Worm (Caenorhabditis elegans) whole organism, midembryonic: Measurements from ENCODE around the gene lsm-1.
A peak's percentile ranks its signal among the peaks of the same experiment; 100 is the strongest.

ENCODE experiments used
- T22C8.4 ChIP-seq: fragments of 200-800 bp; sonication (Bioruptor generic); IDR thresholded peaks from 2 replicates; pipeline ENCODE4 v1.3.6; 2022; ENCODE audit warnings: missing genetic modification characterization, missing compliant biosample characterization
- cog-1 ChIP-seq: sonication (generic microtip); optimal IDR thresholded peaks from 2 replicates; lab custom pipeline; 2016; ENCODE audit warnings: missing genetic modification characterization, missing compliant biosample characterization
- flt-1 ChIP-seq: fragments of 200-800 bp; sonication (Bioruptor generic); IDR thresholded peaks from 2 replicates; pipeline ENCODE4 v1.3.6; 2022; ENCODE audit warnings: missing genetic modification characterization, missing compliant biosample characterization
- klf-2 ChIP-seq: fragments of 200-800 bp; sonication (Bioruptor generic); conservative IDR thresholded peaks from 2 replicates; pipeline ENCODE4 v1.3.6; 2022; ENCODE audit warnings: missing genetic modification reagents, missing genetic modification characterization, missing compliant biosample characterization
- med-1 ChIP-seq: sonication (generic microtip); optimal IDR thresholded peaks from 2 replicates; lab custom pipeline; 2017; ENCODE audit warnings: missing genetic modification characterization, mild to moderate bottlenecking, missing compliant biosample characterization, antibody characterized with exemption, missing genetic modification reagents; ENCODE audit not compliant: insufficient read depth
- ref-1 ChIP-seq: fragments of 200-800 bp; sonication (Bioruptor generic); conservative IDR thresholded peaks from 2 replicates; pipeline ENCODE4 v1.3.6; 2022; ENCODE audit warnings: missing genetic modification reagents, missing genetic modification characterization, missing compliant biosample characterization
- tab-1 ChIP-seq: fragments of 200-800 bp; sonication (Bioruptor generic); IDR thresholded peaks from 2 replicates; pipeline ENCODE4 v1.3.6; 2022; ENCODE audit warnings: missing genetic modification characterization, missing compliant biosample characterization
- ztf-23 ChIP-seq: fragments of 200-800 bp; sonication (Bioruptor generic); IDR thresholded peaks from 2 replicates; pipeline ENCODE4 v1.3.6; 2022; ENCODE audit warnings: missing genetic modification reagents, missing genetic modification characterization, missing compliant biosample characterization
- ztf-29 ChIP-seq: fragments of 200-800 bp; sonication (Bioruptor generic); IDR thresholded peaks from 2 replicates; pipeline ENCODE4 v1.3.6; 2022; ENCODE audit warnings: missing genetic modification reagents, missing genetic modification characterization, missing compliant biosample characterization

Gene lsm-1

ce11 chrII:11142571-11142970, 15.8 kb downstream of the lsm-1 start, which contains the start of gene arrd-6:
Gene arrd-6, plus strand, starts transcription at chrII:11142739.
- TF ChIP-seq cog-1 (tag; lab: Kevin White, UChicago) (no peak), ztf-23 (GFP tag; lab: Robert Waterston, UW) (no peak)

DNA sequence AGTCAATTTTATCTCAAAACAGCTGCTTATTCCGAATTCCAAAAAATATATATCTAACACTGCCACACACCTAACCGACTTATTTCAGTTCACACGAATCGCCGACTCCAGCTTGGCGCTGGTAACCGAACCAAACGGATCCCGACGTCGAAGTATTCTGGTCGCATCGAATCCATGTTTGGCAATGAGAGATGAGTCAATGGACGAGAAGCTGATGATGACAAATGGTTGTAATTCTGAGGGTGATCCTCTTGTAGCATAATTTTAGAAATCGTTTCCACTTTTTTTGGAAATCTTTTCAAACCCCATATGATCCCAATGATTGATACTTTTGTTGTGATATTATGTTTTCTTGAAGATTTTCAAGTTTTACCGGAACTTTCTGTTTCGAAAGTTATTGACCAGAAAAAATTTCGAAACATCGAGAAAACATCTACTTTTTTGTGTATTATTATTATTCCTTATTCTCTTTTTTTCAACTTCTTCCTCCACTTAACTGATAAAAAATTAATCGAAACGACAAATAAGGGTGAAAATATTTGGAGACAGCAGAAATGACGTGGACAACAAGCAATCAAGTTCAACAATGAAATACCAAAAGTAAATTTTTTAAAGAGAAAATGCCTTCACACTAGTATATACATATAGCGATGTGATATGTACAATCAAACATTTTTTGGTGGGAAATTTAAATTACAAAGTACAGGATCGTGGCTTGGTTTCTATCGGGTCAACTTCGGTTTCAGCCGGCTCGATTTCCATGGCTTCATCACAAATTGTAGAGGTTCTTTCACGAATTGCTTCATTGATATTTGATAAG, 23.3 kb downstream of the lsm-1 start:
- no peak for TF ChIP-seq med-1 (GFP tag; lab: Kevin White, UChicago)
- no peak for TF ChIP-seq tab-1 (GFP tag; lab: Robert Waterston, UW)
- no peak for TF ChIP-seq T22C8.4
- no peak for TF ChIP-seq flt-1 (GFP tag; lab: Robert Waterston, UW)
- TF ChIP-seq cog-1 (tag; lab: Kevin White, UChicago) = no peak
- TF ChIP-seq klf-2 (GFP tag; lab: Robert Waterston, UW) = no peak

DNA sequence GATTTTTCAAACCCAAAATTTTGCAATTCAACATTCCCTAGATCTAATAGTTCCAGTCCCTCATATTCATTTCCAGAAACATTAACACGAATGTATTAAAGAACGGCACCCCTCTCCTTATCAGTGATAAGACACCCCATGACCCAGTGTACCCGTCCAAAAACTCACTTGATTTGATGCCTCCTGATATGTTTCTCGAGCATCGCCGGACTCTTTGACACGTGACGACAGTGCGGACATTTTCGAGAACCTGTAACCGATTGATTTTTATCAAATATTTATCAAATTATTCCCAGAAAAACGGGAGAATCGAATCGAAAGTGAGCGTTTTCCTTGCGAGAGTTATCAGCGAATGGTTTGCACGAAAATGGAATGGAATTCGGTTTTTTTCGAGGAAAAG, 24.2 kb downstream of the lsm-1 start:
- TF ChIP-seq cog-1 (tag; lab: Kevin White, UChicago) = no peak
- TF ChIP-seq flt-1 (GFP tag; lab: Robert Waterston, UW) = no peak
- TF ChIP-seq tab-1 (GFP tag; lab: Robert Waterston, UW) = no peak
- no peak for TF ChIP-seq ztf-29 (GFP tag; lab: Robert Waterston, UW)
- no peak for TF ChIP-seq klf-2 (GFP tag; lab: Robert Waterston, UW)
- no peak for TF ChIP-seq ref-1
- no peak for TF ChIP-seq med-1 (GFP tag; lab: Kevin White, UChicago)
- no peak for TF ChIP-seq T22C8.4
- no peak for TF ChIP-seq ztf-23 (GFP tag; lab: Robert Waterston, UW)

DNA sequence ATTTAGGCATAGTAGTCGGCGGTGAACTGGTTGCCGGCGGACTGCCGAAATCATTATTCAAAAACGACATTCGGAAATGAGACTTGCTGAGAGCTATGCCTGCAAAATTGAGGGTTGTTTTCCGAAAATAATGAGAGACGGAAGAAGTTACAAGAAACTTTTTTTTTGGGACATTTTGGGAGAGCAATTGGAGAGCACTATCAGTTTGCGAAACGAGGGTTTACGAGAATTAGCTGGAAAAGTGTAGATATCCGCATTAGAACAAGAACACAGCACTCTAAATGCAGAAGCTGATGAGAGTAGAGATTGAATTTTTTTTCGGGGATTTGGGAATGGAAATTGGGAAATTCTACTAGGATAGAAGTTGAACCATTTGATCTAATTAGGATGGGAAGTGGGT, 25.7 kb downstream of the lsm-1 start, which contains the start of gene pqm-1:
Gene pqm-1, minus strand, starts transcription at position 101 of the 400 bp plus-strand sequence.
- no peak for TF ChIP-seq klf-2 (GFP tag; lab: Robert Waterston, UW)
- TF ChIP-seq cog-1 (tag; lab: Kevin White, UChicago) = no peak
- no peak for TF ChIP-seq T22C8.4
- no peak for TF ChIP-seq flt-1 (GFP tag; lab: Robert Waterston, UW)
- no peak for TF ChIP-seq med-1 (GFP tag; lab: Kevin White, UChicago)
- TF ChIP-seq ztf-29 (GFP tag; lab: Robert Waterston, UW) = no peak
- no peak for TF ChIP-seq ref-1
- no peak for TF ChIP-seq tab-1 (GFP tag; lab: Robert Waterston, UW)
- no peak for TF ChIP-seq ztf-23 (GFP tag; lab: Robert Waterston, UW)

- TF ChIP-seq med-1 (GFP tag; lab: Kevin White, UChicago) (no peak), ztf-23 (GFP tag; lab: Robert Waterston, UW) (no peak), ztf-29 (GFP tag; lab: Robert Waterston, UW) (no peak), ref-1 (no peak), T22C8.4 (no peak), tab-1 (GFP tag; lab: Robert Waterston, UW) (no peak)
These were observed 26.3 kb downstream of the lsm-1 start for ce11 chrII:11153080-11153479.

DNA sequence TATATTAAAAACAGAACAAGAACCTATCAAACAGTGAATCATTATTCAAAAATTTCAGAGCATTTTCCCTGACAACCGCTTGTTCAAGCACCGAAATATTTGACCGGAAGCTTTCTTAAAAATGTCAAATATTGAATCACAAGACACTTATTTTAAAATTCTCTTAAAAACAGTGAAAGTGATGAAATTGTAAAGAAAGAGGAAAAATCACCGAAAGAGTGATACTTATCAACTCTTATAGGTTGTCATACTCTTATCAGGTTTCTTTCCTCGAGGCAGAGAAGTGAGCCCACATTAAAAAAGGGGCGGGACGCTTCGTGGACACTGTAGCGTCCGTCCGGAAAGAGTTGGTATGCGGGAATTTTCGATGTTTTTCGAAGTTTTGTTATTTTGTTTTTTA, 27.1 kb downstream of the lsm-1 start:
- no peak for TF ChIP-seq ref-1

- TF ChIP-seq flt-1 (GFP tag; lab: Robert Waterston, UW) (no peak), ztf-29 (GFP tag; lab: Robert Waterston, UW) (no peak), tab-1 (GFP tag; lab: Robert Waterston, UW) (no peak)
These were observed 28.2 kb downstream of the lsm-1 start for ce11 chrII:11154957-11155356.

- no peak for TF ChIP-seq klf-2 (GFP tag; lab: Robert Waterston, UW)
- TF ChIP-seq ztf-23 (GFP tag; lab: Robert Waterston, UW) = no peak
- no peak for TF ChIP-seq ztf-29 (GFP tag; lab: Robert Waterston, UW)
- no peak for TF ChIP-seq cog-1 (tag; lab: Kevin White, UChicago)
- no peak for TF ChIP-seq T22C8.4
- no peak for TF ChIP-seq flt-1 (GFP tag; lab: Robert Waterston, UW)
- no peak for TF ChIP-seq ref-1
- no peak for TF ChIP-seq tab-1 (GFP tag; lab: Robert Waterston, UW)
These were observed 28.6 kb downstream of the lsm-1 start for ce11 chrII:11155400-11155799.

ce11 chrII:11156160-11156559, 29.4 kb downstream of the lsm-1 start:
- TF ChIP-seq T22C8.4 (no peak), tab-1 (GFP tag; lab: Robert Waterston, UW) (no peak), klf-2 (GFP tag; lab: Robert Waterston, UW) (no peak), cog-1 (tag; lab: Kevin White, UChicago) (no peak), ztf-23 (GFP tag; lab: Robert Waterston, UW) (no peak), ztf-29 (GFP tag; lab: Robert Waterston, UW) (no peak), med-1 (GFP tag; lab: Kevin White, UChicago) (no peak), flt-1 (GFP tag; lab: Robert Waterston, UW) (no peak), ref-1 (no peak)

ce11 chrII:11157660-11158059, 30.9 kb downstream of the lsm-1 start:
- TF ChIP-seq med-1 (GFP tag; lab: Kevin White, UChicago) (no peak), cog-1 (tag; lab: Kevin White, UChicago) (no peak), klf-2 (GFP tag; lab: Robert Waterston, UW) (peak; percentile 74), ref-1 (peak; percentile 58; the same call in 1 of the 2 replicates), ztf-29 (GFP tag; lab: Robert Waterston, UW) (peak; percentile 78), ztf-23 (GFP tag; lab: Robert Waterston, UW) (peak; percentile 78), tab-1 (GFP tag; lab: Robert Waterston, UW) (peak; percentile 84), flt-1 (GFP tag; lab: Robert Waterston, UW) (peak; percentile 86), T22C8.4 (peak; percentile 60; the same call in 1 of the 2 replicates)
